Fruit fly (Drosophila melanogaster): ENCODE results near the gene CG4477.

The CG4477 gene

DNA sequence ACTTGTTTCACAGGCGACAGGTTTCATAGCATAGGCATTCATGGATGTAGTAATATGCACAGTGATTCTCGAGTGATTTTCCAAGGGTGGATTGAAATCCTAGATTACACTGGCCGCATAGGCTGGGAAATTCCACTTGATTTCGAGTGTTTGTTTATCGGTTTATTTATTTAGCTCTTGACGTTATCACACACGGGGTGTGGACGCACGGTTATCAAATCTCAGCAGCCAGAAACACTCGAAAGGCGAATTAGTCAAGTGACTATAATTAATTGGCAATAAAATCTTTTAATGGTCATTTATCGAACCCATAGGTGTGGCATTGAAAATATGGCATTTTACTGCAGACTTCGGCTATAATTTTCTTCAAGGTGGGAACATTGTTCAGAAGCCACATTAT is 40.4 kb upstream of the CG4477 start (continued):
- TF ChIP-seq lov (optimal IDR thresholded peaks at IDR 0.05) (no peak), lov (GFP tag; IDR thresholded peaks at IDR 0.05) (no peak), CG11398 (GFP tag; optimal IDR thresholded peaks at IDR 0.05) (no peak), E2f1 (GFP tag; IDR thresholded peaks at IDR 0.05) (no peak), YL-1 (GFP tag; optimal IDR thresholded peaks at IDR 0.05) (no peak), sens-2 (GFP tag; IDR thresholded peaks at IDR 0.05) (peak; percentile 65), Abd-B (GFP tag; optimal IDR thresholded peaks at IDR 0.05) (no peak), CG6175 (GFP tag; IDR thresholded peaks at IDR 0.05) (no peak), br (optimal IDR thresholded peaks at IDR 0.05) (no peak), stc (GFP tag; IDR thresholded peaks at IDR 0.05) (no peak), wek (GFP tag; optimal IDR thresholded peaks at IDR 0.05) (no peak), salm (tag; optimal IDR thresholded peaks at IDR 0.05) (no peak), D (optimal IDR thresholded peaks at IDR 0.05) (no peak), D (GFP tag; optimal IDR thresholded peaks at IDR 0.05) (no peak), disco-r (GFP tag; optimal IDR thresholded peaks at IDR 0.05) (no peak), CG10321 (GFP tag; IDR thresholded peaks at IDR 0.05) (no peak), CG12219 (GFP tag; optimal IDR thresholded peaks at IDR 0.05) (no peak), CG8290 (GFP tag; optimal IDR thresholded peaks at IDR 0.05) (no peak), CG8290 (tag; optimal IDR thresholded peaks at IDR 0.05) (peak in 1 of 2 experiments; percentile 11), CoRest (tag; optimal IDR thresholded peaks at IDR 0.05) (no peak), Neu2 (GFP tag; optimal IDR thresholded peaks at IDR 0.05; ENCODE audit: borderline replicate concordance) (no peak), CG7928 (GFP tag; optimal IDR thresholded peaks at IDR 0.05) (no peak), sob (GFP tag; IDR thresholded peaks at IDR 0.05) (no peak), CG5953 (GFP tag; IDR thresholded peaks at IDR 0.05) (no peak), B-H2 (GFP tag; optimal IDR thresholded peaks at IDR 0.05) (no peak), croc (GFP tag; conservative IDR thresholded peaks at IDR 0.05) (no peak), CG4707 (GFP tag; optimal IDR thresholded peaks at IDR 0.05) (no peak), vnd (GFP tag; IDR thresholded peaks at IDR 0.05; ENCODE audit: partially characterized antibody) (peak; percentile 71), peb (GFP tag; IDR thresholded peaks at IDR 0.05) (no peak), Atf-2 (GFP tag; optimal IDR thresholded peaks at IDR 0.05) (no peak), Hr78 (GFP tag; optimal IDR thresholded peaks at IDR 0.05) (no peak), Elba2 (GFP tag; optimal IDR thresholded peaks at IDR 0.05) (no peak), CG10565 (GFP tag; optimal IDR thresholded peaks at IDR 0.05) (no peak), grau (tag; optimal IDR thresholded peaks at IDR 0.05) (no peak), pfk (GFP tag; optimal IDR thresholded peaks at IDR 0.05) (no peak), Hr39 (optimal IDR thresholded peaks at IDR 0.05) (no peak), Hey (tag; optimal IDR thresholded peaks at IDR 0.05) (peak; percentile 6), btn (GFP tag; optimal IDR thresholded peaks at IDR 0.05) (no peak), slbo (GFP tag; IDR thresholded peaks at IDR 0.05) (no peak), CG31365 (tag; optimal IDR thresholded peaks at IDR 0.05) (no peak), grn (GFP tag; optimal IDR thresholded peaks at IDR 0.05) (peak; percentile 78), Hmx (GFP tag; optimal IDR thresholded peaks at IDR 0.05) (no peak), HmgZ (tag; optimal IDR thresholded peaks at IDR 0.05) (peak; percentile 2), CG34376 (GFP tag; optimal IDR thresholded peaks at IDR 0.05) (peak; percentile 34), CG17385 (GFP tag; optimal IDR thresholded peaks at IDR 0.05) (no peak), CG11247 (GFP tag; IDR thresholded peaks at IDR 0.05) (no peak), CG5180 (GFP tag; optimal IDR thresholded peaks at IDR 0.05) (no peak), CG7271 (tag; optimal IDR thresholded peaks at IDR 0.05) (no peak), CG11093 (GFP tag; IDR thresholded peaks at IDR 0.05) (no peak), sqz (GFP tag; optimal IDR thresholded peaks at IDR 0.05) (no peak), NfI (GFP tag; optimal IDR thresholded peaks at IDR 0.05) (peak; percentile 14)

Data from whole organism, embryonic.